Fruit fly (Drosophila melanogaster) whole organism, embryonic: Measurements from ENCODE around the gene CG1309.

Experiments
- Ada2b ChIP-seq: fragments of 200-800 bp; sonication (Bioruptor generic); IDR thresholded peaks from 2 replicates; pipeline ENCODE4 v1.3.6; 2022; ENCODE audit warnings: missing biosample characterization, missing genetic modification characterization
- Awh ChIP-seq: fragments of 200-800 bp; sonication (Bioruptor generic); IDR thresholded peaks from 2 replicates; pipeline ENCODE4, ENCODE4 v1.3.6; 2022; ENCODE audit warnings: missing biosample characterization, missing genetic modification characterization
- CG11695 ChIP-seq: fragments of 200-800 bp; sonication (Bioruptor generic); IDR thresholded peaks from 3 replicates; pipeline ENCODE4 v1.3.6; 2022; ENCODE audit warnings: missing biosample characterization, missing genetic modification characterization
- CG12299 ChIP-seq: fragments of 200-800 bp; sonication (Bioruptor generic); optimal IDR thresholded peaks from 2 replicates; lab custom pipeline; 2018; ENCODE audit warnings: missing biosample characterization, mild to moderate bottlenecking, missing genetic modification characterization
- CG13424 ChIP-seq: fragments of 200-800 bp; sonication (Bioruptor generic); optimal IDR thresholded peaks from 2 replicates; lab custom pipeline; 2019; ENCODE audit warnings: missing biosample characterization, mild to moderate bottlenecking, missing genetic modification characterization, moderate library complexity
- CG13624 ChIP-seq: fragments of 200-800 bp; sonication (Bioruptor generic); optimal IDR thresholded peaks from 2 replicates; lab custom pipeline; 2016; ENCODE audit warnings: missing biosample characterization, missing genetic modification characterization
- CG15269 ChIP-seq: fragments of 200-800 bp; sonication (Bioruptor generic); optimal IDR thresholded peaks from 2 replicates; lab custom pipeline; 2018; ENCODE audit warnings: missing biosample characterization, mild to moderate bottlenecking, missing genetic modification characterization, moderate library complexity
- CG17328 ChIP-seq: fragments of 200-800 bp; sonication (Bioruptor generic); IDR thresholded peaks from 2 replicates; pipeline ENCODE4 v1.3.6; 2022; ENCODE audit warnings: missing biosample characterization, missing genetic modification characterization
- CG18476 ChIP-seq: fragments of 200-800 bp; sonication (Bioruptor generic); optimal IDR thresholded peaks from 2 replicates; lab custom pipeline; 2016; ENCODE audit warnings: missing biosample characterization, mild to moderate bottlenecking, missing genetic modification characterization
- CG2875 ChIP-seq: fragments of 200-800 bp; sonication (Bioruptor generic); optimal IDR thresholded peaks from 2 replicates; lab custom pipeline; 2017; ENCODE audit warnings: missing biosample characterization, mild to moderate bottlenecking, missing genetic modification characterization, missing genetic modification reagents
- CG31441 ChIP-seq: fragments of 200-800 bp; sonication (Bioruptor generic); IDR thresholded peaks from 2 replicates; pipeline ENCODE4 v1.3.6; 2022; ENCODE audit warnings: missing biosample characterization, missing genetic modification characterization
- CG32772 ChIP-seq: fragments of 200-800 bp; sonication (Bioruptor generic); IDR thresholded peaks from 2 replicates; pipeline ENCODE4 v1.3.6; 2022; ENCODE audit warnings: missing biosample characterization, missing genetic modification characterization
- CG4282 ChIP-seq: fragments of 200-800 bp; sonication (Bioruptor generic); optimal IDR thresholded peaks from 2 replicates; lab custom pipeline; 2016; ENCODE audit warnings: missing biosample characterization, missing genetic modification characterization
- CG4360 ChIP-seq: fragments of 200-800 bp; sonication (Bioruptor generic); IDR thresholded peaks from 2 replicates; pipeline ENCODE4 v1.3.6; 2022; ENCODE audit warnings: missing biosample characterization, missing genetic modification characterization
- CG4730 ChIP-seq: fragments of 200-800 bp; sonication (Bioruptor generic); IDR thresholded peaks from 2 replicates; pipeline ENCODE4 v1.3.6; 2022; ENCODE audit warnings: missing biosample characterization, missing genetic modification characterization
- CG4820 ChIP-seq: fragments of 200-800 bp; sonication (Bioruptor generic); optimal IDR thresholded peaks from 3 replicates; lab custom pipeline; 2016; ENCODE audit warnings: missing biosample characterization, missing genetic modification characterization
- CG6254 ChIP-seq: fragments of 200-800 bp; sonication (Bioruptor generic); optimal IDR thresholded peaks from 3 replicates; lab custom pipeline; 2017; ENCODE audit warnings: mild to moderate bottlenecking, missing biosample characterization, missing genetic modification reagents, missing genetic modification characterization
- CG8478 ChIP-seq: fragments of >200 bp; optimal IDR thresholded peaks from 2 replicates; lab custom pipeline; 2018
- CG8924 ChIP-seq: fragments of 200-800 bp; optimal IDR thresholded peaks from 3 replicates; lab custom pipeline; 2019; ENCODE audit warnings: missing biosample characterization, mild to moderate bottlenecking, missing genetic modification characterization, moderate library complexity
- CG9727 ChIP-seq: fragments of 200-800 bp; sonication (Bioruptor generic); optimal IDR thresholded peaks from 3 replicates; lab custom pipeline; 2017; ENCODE audit warnings: missing biosample characterization, mild to moderate bottlenecking, missing genetic modification characterization
- CG9817 ChIP-seq: fragments of 200-800 bp; sonication (Bioruptor generic); optimal IDR thresholded peaks from 2 replicates; lab custom pipeline; 2018; ENCODE audit warnings: missing biosample characterization, mild to moderate bottlenecking, missing genetic modification characterization, moderate library complexity
- CHES-1-like ChIP-seq: fragments of 200-800 bp; sonication (Bioruptor generic); optimal IDR thresholded peaks from 2 replicates; lab custom pipeline; 2016; ENCODE audit warnings: missing biosample characterization, missing genetic modification characterization
- Ets65A ChIP-seq: fragments of 200-800 bp; sonication (Bioruptor generic); peaks from one replicate; lab custom pipeline; 2016; ENCODE audit warnings: missing biosample characterization, missing genetic modification characterization
- Fer3 ChIP-seq: fragments of 200-800 bp; sonication (Bioruptor generic); optimal IDR thresholded peaks from 2 replicates; lab custom pipeline; 2018; ENCODE audit warnings: missing biosample characterization, mild to moderate bottlenecking, missing genetic modification characterization, moderate library complexity
- Hand ChIP-seq: fragments of 200-800 bp; sonication (Bioruptor generic); optimal IDR thresholded peaks from 2 replicates; lab custom pipeline; 2017; ENCODE audit warnings: mild to moderate bottlenecking, missing biosample characterization, missing genetic modification reagents, missing genetic modification characterization
- HmgZ ChIP-seq: fragments of 200-800 bp; sonication (Bioruptor generic); optimal IDR thresholded peaks from 2 replicates; lab custom pipeline; 2018; ENCODE audit warnings: missing biosample characterization, mild to moderate bottlenecking, missing genetic modification characterization
- Hr3 ChIP-seq: fragments of 200-800 bp; sonication (Bioruptor generic); optimal IDR thresholded peaks from 3 replicates; lab custom pipeline; 2016; ENCODE audit warnings: missing biosample characterization, missing genetic modification characterization
- NFAT ChIP-seq: fragments of 200-800 bp; sonication (Bioruptor generic); IDR thresholded peaks from 2 replicates; pipeline ENCODE4 v1.3.6; 2022; ENCODE audit warnings: missing biosample characterization, missing genetic modification characterization
- Nf-YA ChIP-seq: fragments of 200-800 bp; sonication (Bioruptor generic); IDR thresholded peaks from 2 replicates; pipeline ENCODE4 v1.3.6; 2022; ENCODE audit warnings: missing biosample characterization, missing genetic modification characterization
- Nf-YC ChIP-seq: fragments of 200-800 bp; optimal IDR thresholded peaks from 3 replicates; lab custom pipeline; 2019; ENCODE audit warnings: missing biosample characterization, mild to moderate bottlenecking, missing genetic modification characterization, moderate library complexity
- Optix ChIP-seq: fragments of 200-800 bp; sonication (Bioruptor generic); IDR thresholded peaks from 3 replicates; pipeline ENCODE4 v1.3.6; 2022; ENCODE audit warnings: missing biosample characterization, missing genetic modification characterization
- PHDP ChIP-seq: fragments of 200-800 bp; sonication (Bioruptor generic); optimal IDR thresholded peaks from 3 replicates; lab custom pipeline; 2018; ENCODE audit warnings: missing biosample characterization, mild to moderate bottlenecking, missing genetic modification characterization, moderate library complexity
- Ptx1 ChIP-seq: fragments of 200-800 bp; sonication (Bioruptor generic); IDR thresholded peaks from 2 replicates; pipeline ENCODE4 v1.3.6; 2022; ENCODE audit warnings: missing biosample characterization, missing genetic modification characterization
- Rx ChIP-seq: fragments of 200-800 bp; sonication (Bioruptor generic); IDR thresholded peaks from 2 replicates; pipeline ENCODE4 v1.3.6; 2022; ENCODE audit warnings: missing biosample characterization, missing genetic modification characterization
- Sox100B ChIP-seq: fragments of 200-800 bp; sonication (Bioruptor generic); optimal IDR thresholded peaks from 3 replicates; lab custom pipeline; 2018; ENCODE audit warnings: missing biosample characterization, mild to moderate bottlenecking, missing genetic modification characterization
- Tbp ChIP-seq: fragments of >200 bp; optimal IDR thresholded peaks from 2 replicates; lab custom pipeline; 2018; ENCODE audit warnings: missing biosample characterization, missing genetic modification characterization
- corto ChIP-seq: fragments of 200-800 bp; sonication (Bioruptor generic); optimal IDR thresholded peaks from 2 replicates; lab custom pipeline; 2016; ENCODE audit warnings: missing biosample characterization, mild to moderate bottlenecking, missing genetic modification characterization, moderate library complexity
- disco-r ChIP-seq: fragments of 200-800 bp; sonication (Bioruptor generic); optimal IDR thresholded peaks from 2 replicates; lab custom pipeline; 2016; ENCODE audit warnings: missing biosample characterization, missing genetic modification characterization
- dpn ChIP-seq, 2 experiments: fragments of 200-800 bp; sonication (Bioruptor generic); optimal IDR thresholded peaks; 3 replicates each; lab custom pipeline; 2016; ENCODE audit warnings: missing biosample characterization in 2 of 2, missing genetic modification characterization in 2 of 2
- en ChIP-seq: fragments of 200-800 bp; sonication (Bioruptor generic); optimal IDR thresholded peaks from 2 replicates; lab custom pipeline; 2016; ENCODE audit warnings: missing biosample characterization, missing genetic modification characterization
- her ChIP-seq: fragments of 200-800 bp; sonication (Bioruptor generic); optimal IDR thresholded peaks from 2 replicates; lab custom pipeline; 2016; ENCODE audit warnings: missing biosample characterization, missing genetic modification characterization
- jing ChIP-seq: fragments of 200-800 bp; sonication (Bioruptor generic); optimal IDR thresholded peaks from 2 replicates; lab custom pipeline; 2018; ENCODE audit warnings: missing biosample characterization, mild to moderate bottlenecking, missing genetic modification characterization
- lov ChIP-seq, 2 experiments: fragments of 200-800 bp in 1 of 2; fragments of >200 bp in 1 of 2; sonication (Bioruptor generic) in 1 of 2; IDR thresholded peaks in 1 of 2; optimal IDR thresholded peaks in 1 of 2; 2 replicates in 1 of 2; 3 replicates in 1 of 2; pipeline versions ENCODE4 v1.3.6 to Lab custom; 2017 to 2022; ENCODE audit warnings: missing biosample characterization in 1 of 2, missing genetic modification characterization in 1 of 2
- row ChIP-seq: fragments of 200-800 bp; sonication (Bioruptor generic); IDR thresholded peaks from 3 replicates; pipeline ENCODE4 v1.3.6; 2022; ENCODE audit warnings: missing biosample characterization, missing genetic modification characterization
- run ChIP-seq: fragments of 200-800 bp; sonication (Bioruptor generic); optimal IDR thresholded peaks from 3 replicates; lab custom pipeline; 2018; ENCODE audit warnings: missing biosample characterization, mild to moderate bottlenecking, missing genetic modification characterization
- sc ChIP-seq, 3 experiments: fragments of >200 bp in 2 of 3; fragments of 200-800 bp in 1 of 3; sonication (Bioruptor generic) in 1 of 3; optimal IDR thresholded peaks; 2 replicates in 2 of 3; 3 replicates in 1 of 3; lab custom pipeline; 2017; ENCODE audit warnings: mild to moderate bottlenecking in 1 of 3, missing biosample characterization in 1 of 3, missing genetic modification characterization in 1 of 3, missing genetic modification reagents in 1 of 3
- slp2 ChIP-seq: fragments of 200-800 bp; sonication (Bioruptor generic); optimal IDR thresholded peaks from 2 replicates; lab custom pipeline; 2016; ENCODE audit warnings: missing biosample characterization, missing genetic modification characterization
- sna ChIP-seq: fragments of 200-800 bp; sonication (Bioruptor generic); IDR thresholded peaks from 2 replicates; pipeline ENCODE4 v1.3.6; 2022; ENCODE audit warnings: missing biosample characterization, missing genetic modification characterization; ENCODE audit not compliant: partially characterized antibody
- sug ChIP-seq: fragments of 200-800 bp; optimal IDR thresholded peaks from 2 replicates; lab custom pipeline; 2019; ENCODE audit warnings: missing biosample characterization, mild to moderate bottlenecking, missing genetic modification characterization, moderate library complexity
- trem ChIP-seq: fragments of 200-800 bp; optimal IDR thresholded peaks from 3 replicates; lab custom pipeline; 2019; ENCODE audit warnings: missing biosample characterization, mild to moderate bottlenecking, missing genetic modification characterization, moderate library complexity
- zfh2 ChIP-seq: fragments of 200-800 bp; sonication (Bioruptor generic); optimal IDR thresholded peaks from 2 replicates; lab custom pipeline; 2016; ENCODE audit warnings: missing biosample characterization, missing genetic modification characterization

The CG1309 gene

dm6 chr3L:4292120-4292697 lies 33.0 kb downstream of the CG1309 start, which contains the start of the genes CG15012 and Fdx2:
TSS of gene CG15012 (minus strand) at chr3L:4292246.
TSS of gene Fdx2 (plus strand) at chr3L:4292482.
- TF ChIP-seq CG2875 (no peak), CG17328 (GFP tag; lab: Robert Waterston, UW) (no peak), Ptx1 (0 out of 2 replicates have a peak, but pooled peaks have one; percentile 6), Sox100B (GFP tag; lab: Kevin White, UChicago) (no peak), CG4360 (peak; percentile 32; the same call in 1 of the 2 replicates), CHES-1-like (peak; percentile 28), PHDP (tag; lab: Kevin White, UChicago) (peak; percentile 13), trem (tag; lab: Kevin White, UChicago) (peak; percentile 80), corto (no peak), run (tag; lab: Kevin White, UChicago) (no peak), CG15269 (tag; lab: Kevin White, UChicago) (no peak), sc (optimal IDR thresholded peaks at IDR 0.05; lab: Kevin White, UChicago) (no peak), sc (GFP tag; optimal IDR thresholded peaks at IDR 0.05; lab: Kevin White, UChicago) (no peak), zfh2 (GFP tag; lab: Kevin White, UChicago) (no peak), Ets65A (GFP tag; lab: Kevin White, UChicago) (peak; percentile 77), Rx (no peak), CG13424 (tag; lab: Kevin White, UChicago) (no peak), dpn (GFP tag; optimal IDR thresholded peaks at IDR 0.05; lab: Kevin White, UChicago) (peak; percentile 25 to 33), sna (GFP tag; lab: Robert Waterston, UW) (no peak), Nf-YC (tag; lab: Kevin White, UChicago) (peak; percentile 19), CG9817 (tag; lab: Kevin White, UChicago) (no peak), Ada2b (GFP tag; lab: Robert Waterston, UW) (no peak), slp2 (GFP tag; lab: Kevin White, UChicago) (no peak), CG6254 (GFP tag; lab: Kevin White, UChicago) (no peak), CG13624 (peak; percentile 48), row (GFP tag; lab: Robert Waterston, UW) (peak; percentile 84), Optix (GFP tag; lab: Robert Waterston, UW) (no peak), Awh (GFP tag; lab: Robert Waterston, UW) (no peak), HmgZ (peak; percentile 73), CG11695 (0 out of 3 replicates have a peak, but pooled peaks have one; percentile 18), her (GFP tag; lab: Kevin White, UChicago) (no peak), CG4282 (no peak), Tbp (GFP tag; lab: Kevin White, UChicago) (no peak), CG8478 (lab: Kevin White, UChicago) (no peak), CG4820 (GFP tag; lab: Kevin White, UChicago) (no peak), CG12299 (tag; lab: Kevin White, UChicago) (peak; percentile 15), CG8924 (tag; lab: Kevin White, UChicago) (peak; percentile 67), CG18476 (GFP tag; lab: Kevin White, UChicago) (no peak), Fer3 (tag; lab: Kevin White, UChicago) (no peak), Hand (GFP tag; lab: Kevin White, UChicago) (no peak), NFAT (GFP tag; lab: Robert Waterston, UW) (no peak), Hr3 (GFP tag; lab: Kevin White, UChicago) (no peak), CG9727 (GFP tag; lab: Kevin White, UChicago) (no peak), jing (GFP tag; lab: Kevin White, UChicago) (no peak), CG4730 (GFP tag; lab: Robert Waterston, UW) (no peak), CG32772 (GFP tag; lab: Robert Waterston, UW) (no peak), CG31441 (GFP tag; lab: Robert Waterston, UW) (0 out of 2 replicates have a peak, but pooled peaks have one; percentile 24), disco-r (GFP tag; lab: Kevin White, UChicago) (no peak), Nf-YA (GFP tag; lab: Robert Waterston, UW) (no peak), sug (tag; lab: Kevin White, UChicago) (peak; percentile 27), en (GFP tag; lab: Kevin White, UChicago) (no peak), lov (optimal IDR thresholded peaks at IDR 0.05; lab: Kevin White, UChicago) (no peak), lov (GFP tag; IDR thresholded peaks at IDR 0.05; lab: Robert Waterston, UW) (no peak)
